Fruit fly (Drosophila melanogaster): Measurements from ENCODE around the gene CG10514.

- TF ChIP-seq CG7045 (GFP tag; optimal IDR thresholded peaks at IDR 0.05) (no peak), CG5204 (GFP tag; optimal IDR thresholded peaks at IDR 0.05) (no peak), kay (GFP tag; ENCODE audit: borderline replicate concordance) (no peak), ovo (GFP tag; optimal IDR thresholded peaks at IDR 0.05) (no peak), Clk (GFP tag; optimal IDR thresholded peaks at IDR 0.05) (no peak), bab1 (GFP tag; optimal IDR thresholded peaks at IDR 0.05) (no peak), CG12768 (GFP tag; optimal IDR thresholded peaks at IDR 0.05) (no peak), tj (GFP tag; optimal IDR thresholded peaks at IDR 0.05) (no peak), toe (GFP tag; optimal IDR thresholded peaks at IDR 0.05) (no peak), Mnt (GFP tag; optimal IDR thresholded peaks at IDR 0.05) (no peak), CG14711 (tag; optimal IDR thresholded peaks at IDR 0.05) (no peak), CG11617 (GFP tag; optimal IDR thresholded peaks at IDR 0.05) (no peak), Crg-1 (GFP tag; optimal IDR thresholded peaks at IDR 0.05) (no peak)
These were observed 39.8 kb downstream of the CG10514 start, which contains the start of gene to for dm6 chr3R:25239880-25240279.
